Fruit fly (Drosophila melanogaster): ENCODE results near the gene CG13728.
A peak's percentile ranks its signal among the peaks of the same experiment; 100 is the strongest.

CG13728 gene

DNA sequence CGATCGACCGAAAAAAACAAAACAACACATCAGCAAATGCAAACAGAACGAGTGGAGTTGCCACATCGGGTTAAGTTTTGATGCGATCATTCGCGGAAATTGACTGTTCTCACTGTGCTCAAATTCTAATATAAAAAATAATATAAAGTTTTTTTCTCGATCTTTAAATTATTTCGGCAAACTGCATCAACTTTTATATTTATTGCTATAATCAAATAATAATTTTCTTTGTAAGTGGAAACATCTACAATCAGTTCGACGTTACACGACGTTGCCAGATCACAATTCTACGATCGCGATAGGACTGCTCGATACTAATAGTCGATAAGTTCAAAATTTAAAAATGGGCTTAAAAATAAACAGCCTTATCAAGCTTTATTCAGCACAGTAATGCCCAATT is 46.3 kb upstream of the CG13728 start, which contains the start of gene Gorab (continued):
- peak; percentile 92 for TF ChIP-seq CG17829 (tag; optimal IDR thresholded peaks at IDR 0.05)
- peak; percentile 58 for TF ChIP-seq Hmx (GFP tag; optimal IDR thresholded peaks at IDR 0.05)
- TF ChIP-seq al (GFP tag; IDR thresholded peaks at IDR 0.05), result peak; percentile 96
- peak; percentile 82; the same call in 1 of the 3 replicates for TF ChIP-seq gce (GFP tag; IDR thresholded peaks at IDR 0.05)
- TF ChIP-seq CG6791 (GFP tag; IDR thresholded peaks at IDR 0.05; ENCODE audit: partially characterized antibody), result peak; percentile 52; the same call in 1 of the 3 replicates
- peak; percentile 90 for TF ChIP-seq seq (GFP tag; IDR thresholded peaks at IDR 0.05)
- TF ChIP-seq Hand (GFP tag; optimal IDR thresholded peaks at IDR 0.05), result no peak
- TF ChIP-seq wor (GFP tag; IDR thresholded peaks at IDR 0.05), result peak; percentile 93
- no peak for TF ChIP-seq CG1832 (GFP tag; optimal IDR thresholded peaks at IDR 0.05)
- TF ChIP-seq CG10543 (GFP tag; optimal IDR thresholded peaks at IDR 0.05), result peak; percentile 61
- peak; percentile 97 for TF ChIP-seq CG32532 (GFP tag; IDR thresholded peaks at IDR 0.05)
- no peak for TF ChIP-seq CG7745 (tag; optimal IDR thresholded peaks at IDR 0.05)
- peak; percentile 94 for TF ChIP-seq CG14014 (GFP tag; IDR thresholded peaks at IDR 0.05)
- peak; percentile 85 for TF ChIP-seq CG10267 (tag; optimal IDR thresholded peaks at IDR 0.05)
- TF ChIP-seq Dbx (GFP tag; IDR thresholded peaks at IDR 0.05), result peak; percentile 95
- TF ChIP-seq scrt (GFP tag; optimal IDR thresholded peaks at IDR 0.05), result peak; percentile 32
- peak; percentile 79 for TF ChIP-seq slou (GFP tag; optimal IDR thresholded peaks at IDR 0.05)
- no peak for TF ChIP-seq nom (GFP tag; optimal IDR thresholded peaks at IDR 0.05)
- TF ChIP-seq CG30431 (GFP tag; optimal IDR thresholded peaks at IDR 0.05), result peak; percentile 87
- peak; percentile 86 for TF ChIP-seq CG15696 (tag; optimal IDR thresholded peaks at IDR 0.05)
- peak; percentile 96 for TF ChIP-seq E2f1 (GFP tag; IDR thresholded peaks at IDR 0.05)
- no peak for TF ChIP-seq CG34224 (GFP tag; IDR thresholded peaks at IDR 0.05; ENCODE audit: partially characterized antibody)
- no peak for TF ChIP-seq CG14965 (GFP tag; optimal IDR thresholded peaks at IDR 0.05; ENCODE audit: borderline replicate concordance)
- TF ChIP-seq Xbp1 (GFP tag; optimal IDR thresholded peaks at IDR 0.05), result peak; percentile 94
- TF ChIP-seq mld (GFP tag; IDR thresholded peaks at IDR 0.05; ENCODE audit: partially characterized antibody), result no peak
- peak in 1 of 2 experiments; percentile 90 for TF ChIP-seq bsh (GFP tag; optimal IDR thresholded peaks at IDR 0.05)
- peak; percentile 76 for TF ChIP-seq sens-2 (GFP tag; IDR thresholded peaks at IDR 0.05)
- peak; percentile 39 for TF ChIP-seq odd (GFP tag; optimal IDR thresholded peaks at IDR 0.05)
- TF ChIP-seq gsb (GFP tag; IDR thresholded peaks at IDR 0.05), result peak; percentile 78
- TF ChIP-seq CG9609 (GFP tag; optimal IDR thresholded peaks at IDR 0.05), result peak; percentile 77
- TF ChIP-seq cato (GFP tag; optimal IDR thresholded peaks at IDR 0.05; ENCODE audit: borderline replicate concordance), result peak; percentile 83
- TF ChIP-seq CG11456 (GFP tag; IDR thresholded peaks at IDR 0.05), result peak; percentile 96
- peak; percentile 83 for TF ChIP-seq CG17612 (GFP tag; IDR thresholded peaks at IDR 0.05)
- TF ChIP-seq CG13894 (tag; optimal IDR thresholded peaks at IDR 0.05), result peak; percentile 27
- TF ChIP-seq CG8089 (GFP tag; optimal IDR thresholded peaks at IDR 0.05), result peak; percentile 59
- peak; percentile 69 for TF ChIP-seq tap (tag; optimal IDR thresholded peaks at IDR 0.05)
- peak; percentile 50 for TF ChIP-seq ATbp (GFP tag; optimal IDR thresholded peaks at IDR 0.05)
- TF ChIP-seq CG32772 (GFP tag; IDR thresholded peaks at IDR 0.05), result peak; percentile 97
- TF ChIP-seq sna (GFP tag; IDR thresholded peaks at IDR 0.05; ENCODE audit: partially characterized antibody), result no peak
- peak; percentile 91 for TF ChIP-seq H15 (GFP tag; IDR thresholded peaks at IDR 0.05)
- TF ChIP-seq tll (GFP tag; optimal IDR thresholded peaks at IDR 0.05), result peak in 1 of 2 experiments; percentile 31
- no peak for TF ChIP-seq Neu2 (GFP tag; optimal IDR thresholded peaks at IDR 0.05; ENCODE audit: borderline replicate concordance)
- TF ChIP-seq CG11695 (GFP tag; IDR thresholded peaks at IDR 0.05), result peak; percentile 91
- TF ChIP-seq Ada2b (GFP tag; IDR thresholded peaks at IDR 0.05), result peak; percentile 96
- TF ChIP-seq Ssrp (tag; optimal IDR thresholded peaks at IDR 0.05), result peak; percentile 92
- peak; percentile 77 for TF ChIP-seq Atf-2 (GFP tag; optimal IDR thresholded peaks at IDR 0.05)
- peak; percentile 11 for TF ChIP-seq Sry-β (GFP tag; optimal IDR thresholded peaks at IDR 0.05)
- TF ChIP-seq Poxn (GFP tag; IDR thresholded peaks at IDR 0.05), result peak; percentile 50; the same call in 1 of the 2 replicates
- peak; percentile 95 for TF ChIP-seq CG14667 (GFP tag; IDR thresholded peaks at IDR 0.05)
- TF ChIP-seq Meics (GFP tag; optimal IDR thresholded peaks at IDR 0.05), result peak; percentile 79

Data from whole organism, embryonic.